Fruit fly (Drosophila melanogaster): Measurements from ENCODE around the gene CG43998.

The CG43998 gene

dm6 chr3R:23887572-23887971, 41.2 kb downstream of the CG43998 start:
- TF ChIP-seq psq (optimal IDR thresholded peaks at IDR 0.05) (no peak), Dll (optimal IDR thresholded peaks at IDR 0.05) (no peak), CG8478 (optimal IDR thresholded peaks at IDR 0.05) (no peak), usp (GFP tag; optimal IDR thresholded peaks at IDR 0.05) (no peak), EcR (GFP tag; optimal IDR thresholded peaks at IDR 0.05) (no peak), pan (optimal IDR thresholded peaks at IDR 0.05) (no peak)

dm6 chr3R:23887096-23887421, 41.7 kb downstream of the CG43998 start:
- TF ChIP-seq CG8478 (optimal IDR thresholded peaks at IDR 0.05) = no peak
- TF ChIP-seq Dll (optimal IDR thresholded peaks at IDR 0.05) = no peak
- no peak for TF ChIP-seq psq (optimal IDR thresholded peaks at IDR 0.05)
- TF ChIP-seq pan (optimal IDR thresholded peaks at IDR 0.05) = no peak
- no peak for TF ChIP-seq EcR (GFP tag; optimal IDR thresholded peaks at IDR 0.05)
- TF ChIP-seq usp (GFP tag; optimal IDR thresholded peaks at IDR 0.05) = no peak

- TF ChIP-seq pan (optimal IDR thresholded peaks at IDR 0.05) = no peak
- TF ChIP-seq Dll (optimal IDR thresholded peaks at IDR 0.05) = no peak
- no peak for TF ChIP-seq usp (GFP tag; optimal IDR thresholded peaks at IDR 0.05)
- no peak for TF ChIP-seq CG8478 (optimal IDR thresholded peaks at IDR 0.05)
- no peak for TF ChIP-seq psq (optimal IDR thresholded peaks at IDR 0.05)
- no peak for TF ChIP-seq EcR (GFP tag; optimal IDR thresholded peaks at IDR 0.05)
Measured at dm6 chr3R:23886270-23887095, 42.3 kb downstream of the CG43998 start.

- TF ChIP-seq usp (GFP tag; optimal IDR thresholded peaks at IDR 0.05) (no peak), Dll (optimal IDR thresholded peaks at IDR 0.05) (no peak), CG8478 (optimal IDR thresholded peaks at IDR 0.05) (no peak), EcR (GFP tag; optimal IDR thresholded peaks at IDR 0.05) (no peak), psq (optimal IDR thresholded peaks at IDR 0.05) (no peak)
Measured at dm6 chr3R:23885660-23886059, 43.1 kb downstream of the CG43998 start.

- no peak for TF ChIP-seq pan (optimal IDR thresholded peaks at IDR 0.05)
- TF ChIP-seq Dll (optimal IDR thresholded peaks at IDR 0.05) = no peak
- no peak for TF ChIP-seq psq (optimal IDR thresholded peaks at IDR 0.05)
- no peak for TF ChIP-seq EcR (GFP tag; optimal IDR thresholded peaks at IDR 0.05)
Measured at dm6 chr3R:23885182-23885581, 43.6 kb downstream of the CG43998 start.

- TF ChIP-seq EcR (GFP tag; optimal IDR thresholded peaks at IDR 0.05) (no peak), psq (optimal IDR thresholded peaks at IDR 0.05) (no peak), usp (GFP tag; optimal IDR thresholded peaks at IDR 0.05) (no peak), pan (optimal IDR thresholded peaks at IDR 0.05) (no peak), Dll (optimal IDR thresholded peaks at IDR 0.05) (no peak), CG8478 (optimal IDR thresholded peaks at IDR 0.05) (no peak)
Measured at dm6 chr3R:23884088-23884727, 44.6 kb downstream of the CG43998 start.

- TF ChIP-seq psq (optimal IDR thresholded peaks at IDR 0.05) = no peak
- no peak for TF ChIP-seq pan (optimal IDR thresholded peaks at IDR 0.05)
- TF ChIP-seq Dll (optimal IDR thresholded peaks at IDR 0.05) = no peak
- TF ChIP-seq CG8478 (optimal IDR thresholded peaks at IDR 0.05) = no peak
- no peak for TF ChIP-seq EcR (GFP tag; optimal IDR thresholded peaks at IDR 0.05)
- no peak for TF ChIP-seq usp (GFP tag; optimal IDR thresholded peaks at IDR 0.05)
Measured at dm6 chr3R:23880280-23880679, 48.5 kb downstream of the CG43998 start.

- TF ChIP-seq EcR (GFP tag; optimal IDR thresholded peaks at IDR 0.05) (no peak), usp (GFP tag; optimal IDR thresholded peaks at IDR 0.05) (no peak), psq (optimal IDR thresholded peaks at IDR 0.05) (no peak), CG8478 (optimal IDR thresholded peaks at IDR 0.05) (no peak), Dll (optimal IDR thresholded peaks at IDR 0.05) (no peak), pan (optimal IDR thresholded peaks at IDR 0.05) (no peak)
Measured at dm6 chr3R:23878318-23878799, 50.4 kb downstream of the CG43998 start.
